Worm (Caenorhabditis elegans) whole organism, L3 larva: ENCODE data around the gene T10C6.10.
A peak's percentile ranks its signal among the peaks of the same experiment; 100 is the strongest.
"Not testable (repeated sequence)": the region's sequence is repeated elsewhere in the genome, so short reads cannot be mapped to it uniquely, and the experiment has no call there.

Source experiments
- aly-2 ChIP-seq: fragments of 150-350 bp; optimal IDR thresholded peaks from 2 replicates; lab custom pipeline; 2014; ENCODE audit warnings: missing biosample characterization, missing genetic modification characterization
- ama-1 ChIP-seq: fragments of 150-350 bp; optimal IDR thresholded peaks from 2 replicates; lab custom pipeline; 2018
- ceh-16 ChIP-seq: sonication (generic microtip); optimal IDR thresholded peaks from 2 replicates; lab custom pipeline; 2017; ENCODE audit warnings: missing biosample characterization, missing genetic modification characterization
- ceh-28 ChIP-seq: fragments of 150-350 bp; optimal IDR thresholded peaks from 2 replicates; lab custom pipeline; 2014; ENCODE audit warnings: missing biosample characterization, missing genetic modification reagents, missing genetic modification characterization
- ceh-82 ChIP-seq: fragments of 150-350 bp; optimal IDR thresholded peaks from 2 replicates; lab custom pipeline; 2014; ENCODE audit warnings: missing biosample characterization, missing genetic modification characterization
- ceh-9 ChIP-seq: sonication (generic microtip); optimal IDR thresholded peaks from 2 replicates; lab custom pipeline; 2018; ENCODE audit warnings: missing biosample characterization, missing genetic modification characterization
- egl-5 ChIP-seq: fragments of 150-350 bp; optimal IDR thresholded peaks from 2 replicates; lab custom pipeline; 2017; ENCODE audit warnings: missing biosample characterization, missing genetic modification reagents, missing genetic modification characterization, inconsistent platforms
- elt-1 ChIP-seq: fragments of 150-350 bp; optimal IDR thresholded peaks from 2 replicates; lab custom pipeline; 2014; ENCODE audit warnings: missing biosample characterization, missing genetic modification characterization
- elt-2 ChIP-seq: sonication (generic microtip); optimal IDR thresholded peaks from 2 replicates; lab custom pipeline; 2016; ENCODE audit warnings: missing genetic modification reagents, mild to moderate bottlenecking, missing genetic modification characterization, missing compliant biosample characterization
- eor-1 ChIP-seq, 2 experiments: fragments of 150-350 bp; optimal IDR thresholded peaks; 2 replicates each; lab custom pipeline; 2014 to 2018; ENCODE audit warnings: missing biosample characterization in 2 of 2, missing genetic modification characterization in 2 of 2
- fkh-2 ChIP-seq: fragments of 150-350 bp; optimal IDR thresholded peaks from 2 replicates; lab custom pipeline; 2014; ENCODE audit warnings: missing biosample characterization, missing genetic modification reagents, missing genetic modification characterization
- fos-1 ChIP-seq: fragments of 150-350 bp; optimal IDR thresholded peaks from 2 replicates; lab custom pipeline; 2014; ENCODE audit warnings: missing biosample characterization, missing genetic modification characterization
- hmg-11 ChIP-seq: sonication (generic microtip); optimal IDR thresholded peaks from 2 replicates; lab custom pipeline; 2016; ENCODE audit warnings: missing genetic modification characterization, missing compliant biosample characterization
- jun-1 ChIP-seq: fragments of 150-350 bp; optimal IDR thresholded peaks from 2 replicates; lab custom pipeline; 2014; ENCODE audit warnings: missing biosample characterization, missing genetic modification reagents, missing genetic modification characterization
- lin-15B ChIP-seq: fragments of 150-350 bp; optimal IDR thresholded peaks from 2 replicates; lab custom pipeline; 2014; ENCODE audit warnings: missing biosample characterization, missing genetic modification characterization
- lin-39 ChIP-seq: fragments of 150-350 bp; optimal IDR thresholded peaks from 2 replicates; lab custom pipeline; 2018; ENCODE audit warnings: missing biosample characterization, missing genetic modification reagents, missing genetic modification characterization
- lsy-12 ChIP-seq: sonication (generic microtip); optimal IDR thresholded peaks from 2 replicates; lab custom pipeline; 2016; ENCODE audit warnings: mild to moderate bottlenecking, missing genetic modification characterization, missing compliant biosample characterization
- mdl-1 ChIP-seq: fragments of 150-350 bp; optimal IDR thresholded peaks from 2 replicates; lab custom pipeline; 2014; ENCODE audit warnings: missing biosample characterization, missing genetic modification characterization
- nhr-12 ChIP-seq: fragments of 150-350 bp; optimal IDR thresholded peaks from 2 replicates; lab custom pipeline; 2014; ENCODE audit warnings: missing biosample characterization, missing genetic modification characterization
- nhr-23 ChIP-seq: fragments of 150-350 bp; optimal IDR thresholded peaks from 2 replicates; lab custom pipeline; 2014; ENCODE audit warnings: missing biosample characterization, missing genetic modification reagents, missing genetic modification characterization
- nhr-237 ChIP-seq: fragments of 150-350 bp; optimal IDR thresholded peaks from 2 replicates; lab custom pipeline; 2014; ENCODE audit warnings: missing biosample characterization, missing genetic modification characterization
- nhr-25 ChIP-seq: sonication (generic microtip); optimal IDR thresholded peaks from 2 replicates; lab custom pipeline; 2017; ENCODE audit warnings: missing biosample characterization, missing genetic modification characterization
- nhr-43 ChIP-seq: sonication (generic microtip); optimal IDR thresholded peaks from 2 replicates; lab custom pipeline; 2016; ENCODE audit warnings: mild to moderate bottlenecking, missing genetic modification characterization, missing compliant biosample characterization; ENCODE audit not compliant: poor library complexity, severe bottlenecking
- nhr-76 ChIP-seq: fragments of 150-350 bp; sonication (generic microtip); optimal IDR thresholded peaks from 5 replicates; lab custom pipeline; 2014; ENCODE audit warnings: missing biosample characterization, missing genetic modification characterization
- pha-4 ChIP-seq: fragments of 150-350 bp; optimal IDR thresholded peaks from 2 replicates; lab custom pipeline; 2014; ENCODE audit warnings: missing biosample characterization, missing genetic modification reagents, missing genetic modification characterization
- pqm-1 ChIP-seq: fragments of 150-350 bp; optimal IDR thresholded peaks from 2 replicates; lab custom pipeline; 2017; ENCODE audit warnings: missing biosample characterization, missing genetic modification characterization, inconsistent platforms
- sea-2 ChIP-seq: fragments of 150-350 bp; sonication (generic microtip); optimal IDR thresholded peaks from 4 replicates; lab custom pipeline; 2014; ENCODE audit warnings: missing biosample characterization, missing genetic modification reagents, missing genetic modification characterization
- skn-1 ChIP-seq: fragments of 150-350 bp; optimal IDR thresholded peaks from 2 replicates; lab custom pipeline; 2014; ENCODE audit warnings: missing biosample characterization, missing genetic modification characterization
- tbx-2 ChIP-seq: sonication (generic microtip); optimal IDR thresholded peaks from 2 replicates; lab custom pipeline; 2016; ENCODE audit warnings: mild to moderate bottlenecking, missing genetic modification characterization, missing compliant biosample characterization
- unc-39 ChIP-seq: sonication (generic microtip); optimal IDR thresholded peaks from 4 replicates; lab custom pipeline; 2017; ENCODE audit warnings: missing biosample characterization, missing genetic modification characterization
- unc-62 ChIP-seq: fragments of 150-350 bp; sonication (generic microtip); optimal IDR thresholded peaks from 4 replicates; lab custom pipeline; 2014; ENCODE audit warnings: missing biosample characterization, missing genetic modification reagents, missing genetic modification characterization
- zag-1 ChIP-seq: fragments of 150-350 bp; optimal IDR thresholded peaks from 2 replicates; lab custom pipeline; 2014; ENCODE audit warnings: missing biosample characterization, missing genetic modification characterization
- ztf-11 ChIP-seq: fragments of 150-350 bp; optimal IDR thresholded peaks from 2 replicates; lab custom pipeline; 2014; ENCODE audit warnings: missing biosample characterization, missing genetic modification characterization
- ztf-4 ChIP-seq: fragments of 150-350 bp; optimal IDR thresholded peaks from 2 replicates; lab custom pipeline; 2014; ENCODE audit warnings: missing biosample characterization, missing genetic modification characterization

Gene T10C6.10

ce11 chrV:16036166-16036565 lies at the start of gene T10C6.10:
TSS of gene T10C6.10 (plus strand) at chrV:16036413.
- TF ChIP-seq unc-39 (tag; lab: Kevin White, UChicago) (no peak), ceh-9 (tag; lab: Kevin White, UChicago) (no peak), lin-15B (tag; lab: Kevin White, UChicago) (no peak), eor-1 (tag; optimal IDR thresholded peaks at IDR 0.05; lab: Kevin White, UChicago) (no peak), mdl-1 (no peak), lsy-12 (tag; lab: Kevin White, UChicago) (no peak), nhr-237 (tag; lab: Kevin White, UChicago) (no peak), lin-39 (tag; lab: Kevin White, UChicago) (no peak), hmg-11 (tag; lab: Kevin White, UChicago) (no peak), unc-62 (no peak), ceh-82 (tag; lab: Kevin White, UChicago) (no peak), ceh-16 (tag; lab: Kevin White, UChicago) (no peak), fos-1 (tag; lab: Kevin White, UChicago) (no peak), ztf-4 (tag; lab: Kevin White, UChicago) (no peak), aly-2 (no peak)

DNA sequence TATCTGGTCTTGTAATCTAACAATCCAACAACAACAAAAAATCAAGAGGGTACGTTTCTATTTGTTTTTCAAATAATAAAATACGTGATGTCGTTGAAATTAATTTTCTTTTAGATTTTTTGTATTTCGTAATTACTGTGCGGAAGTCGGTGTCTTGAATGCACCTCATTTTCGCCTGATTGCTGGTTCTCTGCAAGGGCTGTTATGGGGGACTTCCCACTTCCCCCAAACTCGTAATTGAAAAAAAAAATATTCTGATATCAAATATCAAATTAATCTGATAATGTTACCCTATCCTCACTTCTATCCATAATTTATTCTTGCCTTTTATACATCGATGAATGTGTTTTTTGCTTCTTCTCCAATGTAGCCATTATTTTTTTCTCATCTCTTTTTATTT lies 48.1 kb upstream of the T10C6.10 start, which contains the start of gene F36G9.15:
F36G9.15 (minus strand) TSS at position 101 of the 400 bp plus-strand sequence.
- TF ChIP-seq nhr-76 (tag; lab: Kevin White, UChicago) (no peak), fkh-2 (no peak), nhr-12 (tag; lab: Kevin White, UChicago) (no peak), egl-5 (tag; lab: Kevin White, UChicago) (no peak), lsy-12 (tag; lab: Kevin White, UChicago) (no peak), ztf-11 (tag; lab: Kevin White, UChicago) (no peak), ama-1 (no peak), elt-2 (tag; lab: Kevin White, UChicago) (no peak), ceh-82 (tag; lab: Kevin White, UChicago) (no peak), fos-1 (tag; lab: Kevin White, UChicago) (no peak), lin-39 (tag; lab: Kevin White, UChicago) (no peak)
- TF ChIP-seq, all 47 proteins: peak for 0

- TF ChIP-seq elt-1 (tag; lab: Kevin White, UChicago); fkh-2; nhr-43: not testable (repeated sequence)
Measured at ce11 chrV:15991850-15992249, 44.4 kb upstream of the T10C6.10 start, which contains the start of gene C06C6.7. TSS of gene C06C6.7 (plus strand) at chrV:15992150.

ce11 chrV:15996655-15997186 lies 39.5 kb upstream of the T10C6.10 start, which contains the start of the genes C06C6.9 and C06C6.8:
TSS of gene C06C6.9 (minus strand) at chrV:15996755.
TSS of gene C06C6.8 (plus strand) at chrV:15997136.
- no peak for TF ChIP-seq lin-15B (tag; lab: Kevin White, UChicago)
- no peak for TF ChIP-seq sea-2 (GFP tag; lab: Kevin White, UChicago)

ce11 chrV:16000433-16000832 lies 35.8 kb upstream of the T10C6.10 start, which contains the start of gene nhr-50:
TSS of gene nhr-50 (minus strand) at chrV:16000631.
- TF ChIP-seq ceh-28 (tag; lab: Kevin White, UChicago): no peak
- peak; percentile 13 for TF ChIP-seq mdl-1
- TF ChIP-seq pqm-1 (tag; lab: Kevin White, UChicago): peak; percentile 84
- no peak for TF ChIP-seq egl-5 (tag; lab: Kevin White, UChicago)
- no peak for TF ChIP-seq ceh-82 (tag; lab: Kevin White, UChicago)
- no peak for TF ChIP-seq ceh-9 (tag; lab: Kevin White, UChicago)
- TF ChIP-seq skn-1: peak; percentile 13
- TF ChIP-seq fos-1 (tag; lab: Kevin White, UChicago): peak; percentile 69
- TF ChIP-seq nhr-23 (tag; lab: Kevin White, UChicago): peak; percentile 55
- TF ChIP-seq tbx-2 (tag; lab: Kevin White, UChicago): no peak
- TF ChIP-seq nhr-25: peak; percentile 12
- TF ChIP-seq pha-4 (tag; lab: Kevin White, UChicago): peak; percentile 93
- TF ChIP-seq zag-1 (tag; lab: Kevin White, UChicago): no peak
- TF ChIP-seq sea-2 (GFP tag; lab: Kevin White, UChicago): no peak
- no peak for TF ChIP-seq lin-15B (tag; lab: Kevin White, UChicago)
- peak; percentile 92 for TF ChIP-seq jun-1 (tag; lab: Kevin White, UChicago)
- TF ChIP-seq elt-2 (tag; lab: Kevin White, UChicago): peak; percentile 80
- no peak for TF ChIP-seq ama-1
